Worm (Caenorhabditis elegans) whole organism, L4 larva: ENCODE results near the gene B0244.17.

Experiments used
- D1046.2 ChIP-seq: fragments of 200-800 bp; sonication (Bioruptor generic); IDR thresholded peaks from 2 replicates; pipeline ENCODE4 v1.3.6; 2022; ENCODE audit warnings: missing genetic modification characterization, missing compliant biosample characterization
- ZK337.2 ChIP-seq: fragments of 200-800 bp; sonication (Bioruptor generic); IDR thresholded peaks from 2 replicates; pipeline ENCODE4 v1.3.6; 2022; ENCODE audit warnings: missing genetic modification reagents, missing genetic modification characterization, missing compliant biosample characterization
- aha-1 ChIP-seq: fragments of 150-350 bp; peaks from one replicate; lab custom pipeline; 2014; ENCODE audit warnings: missing biosample characterization, missing genetic modification characterization
- arid-1 ChIP-seq: fragments of 200-800 bp; sonication (Bioruptor generic); conservative IDR thresholded peaks from 2 replicates; pipeline ENCODE4 v1.3.6; 2022; ENCODE audit warnings: missing genetic modification reagents, missing genetic modification characterization, missing compliant biosample characterization
- ceh-20 ChIP-seq: fragments of 200-800 bp; sonication (Bioruptor generic); IDR thresholded peaks from 2 replicates; pipeline ENCODE4 v1.3.6; 2022; ENCODE audit warnings: missing genetic modification reagents, missing genetic modification characterization, missing compliant biosample characterization
- dve-1 ChIP-seq: sonication (generic microtip); optimal IDR thresholded peaks from 2 replicates; lab custom pipeline; 2017; ENCODE audit warnings: antibody characterized with exemption, mild to moderate bottlenecking, missing genetic modification characterization, missing compliant biosample characterization; ENCODE audit not compliant: insufficient read depth
- fkh-10 ChIP-seq: fragments of 150-350 bp; optimal IDR thresholded peaks from 2 replicates; lab custom pipeline; 2014; ENCODE audit warnings: missing biosample characterization, missing genetic modification reagents, missing genetic modification characterization
- lim-7 ChIP-seq: fragments of 200-800 bp; sonication (Bioruptor generic); IDR thresholded peaks from 2 replicates; pipeline ENCODE4 v1.3.6; 2022; ENCODE audit warnings: missing genetic modification characterization, missing compliant biosample characterization
- lin-13 ChIP-seq: fragments of 150-350 bp; optimal IDR thresholded peaks from 2 replicates; lab custom pipeline; 2014; ENCODE audit warnings: missing biosample characterization, missing genetic modification reagents, missing genetic modification characterization
- madf-5 ChIP-seq, 2 experiments: fragments of 200-800 bp; sonication (Bioruptor generic); IDR thresholded peaks; 2 replicates each; pipeline ENCODE4 v1.3.6; 2022; ENCODE audit warnings: missing compliant biosample characterization in 2 of 2, missing genetic modification characterization in 2 of 2
- nhr-11 ChIP-seq: fragments of 150-350 bp; optimal IDR thresholded peaks from 2 replicates; lab custom pipeline; 2014; ENCODE audit warnings: missing biosample characterization, missing genetic modification characterization
- nhr-28 ChIP-seq: fragments of 150-350 bp; optimal IDR thresholded peaks from 2 replicates; lab custom pipeline; 2014; ENCODE audit warnings: missing biosample characterization, missing genetic modification characterization
- nhr-76 ChIP-seq: fragments of 150-350 bp; optimal IDR thresholded peaks from 2 replicates; lab custom pipeline; 2014; ENCODE audit warnings: missing biosample characterization, missing genetic modification characterization
- nhr-77 ChIP-seq: fragments of 150-350 bp; optimal IDR thresholded peaks from 2 replicates; lab custom pipeline; 2014; ENCODE audit warnings: missing biosample characterization, missing genetic modification characterization

DNA sequence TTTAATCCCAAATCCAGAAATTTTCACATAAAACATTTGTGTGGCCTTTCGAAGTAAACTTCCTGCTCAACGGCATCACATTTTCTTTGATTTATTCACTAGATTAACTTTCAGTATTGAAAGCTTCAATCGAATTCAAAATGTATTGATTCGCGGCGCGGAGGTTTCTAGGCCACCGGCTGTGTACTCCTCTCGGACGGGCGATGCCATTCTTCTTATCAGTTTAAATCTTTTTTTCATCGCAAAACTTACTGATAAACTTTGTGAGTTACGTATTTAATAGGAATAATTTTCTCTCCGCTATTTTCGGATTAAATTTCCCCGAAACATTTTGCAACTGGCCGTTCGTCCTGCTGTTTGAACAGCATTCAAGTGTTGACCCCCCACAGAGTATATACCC is 11.1 kb upstream of the B0244.17 start:
- peak; percentile 67 for TF ChIP-seq nhr-28 (tag; lab: Kevin White, UChicago)
- TF ChIP-seq ceh-20 (GFP tag; lab: Robert Waterston, UW): no peak
- no peak for TF ChIP-seq lin-13
- no peak for TF ChIP-seq nhr-76 (tag; lab: Kevin White, UChicago)
- TF ChIP-seq D1046.2 (GFP tag; lab: Robert Waterston, UW): no peak
- TF ChIP-seq nhr-11 (tag; lab: Kevin White, UChicago): no peak
- no peak for TF ChIP-seq madf-5 (GFP tag; IDR thresholded peaks at IDR 0.05; lab: Robert Waterston, UW)
- peak; percentile 95 for TF ChIP-seq aha-1 (tag; lab: Kevin White, UChicago)
- TF ChIP-seq arid-1 (GFP tag; lab: Robert Waterston, UW): peak; percentile 56; the same call in 1 of the 2 replicates
- TF ChIP-seq lim-7 (GFP tag; lab: Robert Waterston, UW): no peak
- TF ChIP-seq nhr-77 (tag; lab: Kevin White, UChicago): peak; percentile 48
- TF ChIP-seq ZK337.2 (GFP tag; lab: Robert Waterston, UW): peak; percentile 89
- peak; percentile 94 for TF ChIP-seq dve-1 (tag; lab: Kevin White, UChicago)
- no peak for TF ChIP-seq fkh-10
